Worm (Caenorhabditis elegans) whole organism, L2 larva: ENCODE results near the gene W06E11.1.

Experiments used
- C34F6.9 ChIP-seq: fragments of 150-350 bp; optimal IDR thresholded peaks from 2 replicates; lab custom pipeline; 2014; ENCODE audit warnings: missing biosample characterization, missing genetic modification characterization
- R02D3.7 ChIP-seq: fragments of 150-350 bp; optimal IDR thresholded peaks from 2 replicates; lab custom pipeline; 2014; ENCODE audit warnings: missing biosample characterization, missing genetic modification characterization
- ZK546.5 ChIP-seq: sonication (generic microtip); optimal IDR thresholded peaks from 2 replicates; lab custom pipeline; 2017; ENCODE audit warnings: missing biosample characterization, missing genetic modification characterization
- alr-1 ChIP-seq: fragments of 150-350 bp; optimal IDR thresholded peaks from 2 replicates; lab custom pipeline; 2014; ENCODE audit warnings: missing biosample characterization, missing genetic modification characterization
- aly-2 ChIP-seq: fragments of 150-350 bp; optimal IDR thresholded peaks from 2 replicates; lab custom pipeline; 2014; ENCODE audit warnings: missing biosample characterization, missing genetic modification characterization
- ama-1 ChIP-seq: fragments of 150-350 bp; optimal IDR thresholded peaks from 2 replicates; lab custom pipeline; 2018; ENCODE audit warnings: inconsistent platforms
- blmp-1 ChIP-seq: sonication (generic microtip); optimal IDR thresholded peaks from 2 replicates; lab custom pipeline; 2017; ENCODE audit warnings: missing genetic modification characterization, mild to moderate bottlenecking, missing compliant biosample characterization, antibody characterized with exemption, moderate library complexity; ENCODE audit not compliant: insufficient read depth
- ceh-16 ChIP-seq: fragments of 150-350 bp; optimal IDR thresholded peaks from 2 replicates; lab custom pipeline; 2014; ENCODE audit warnings: missing biosample characterization, missing genetic modification characterization
- crh-2 ChIP-seq: sonication (generic microtip); optimal IDR thresholded peaks from 2 replicates; lab custom pipeline; 2017; ENCODE audit warnings: missing biosample characterization, missing genetic modification characterization
- dmd-4 ChIP-seq: sonication (generic microtip); optimal IDR thresholded peaks from 2 replicates; lab custom pipeline; 2017; ENCODE audit warnings: missing biosample characterization, missing genetic modification characterization
- egl-27 ChIP-seq: sonication (generic microtip); optimal IDR thresholded peaks from 3 replicates; lab custom pipeline; 2017; ENCODE audit warnings: missing biosample characterization, missing genetic modification reagents, missing genetic modification characterization
- elt-1 ChIP-seq: fragments of 150-350 bp; optimal IDR thresholded peaks from 2 replicates; lab custom pipeline; 2014; ENCODE audit warnings: missing biosample characterization, missing genetic modification characterization
- elt-3 ChIP-seq: sonication (generic microtip); optimal IDR thresholded peaks from 2 replicates; lab custom pipeline; 2017; ENCODE audit warnings: missing biosample characterization, missing genetic modification characterization
- fos-1 ChIP-seq: fragments of 150-350 bp; optimal IDR thresholded peaks from 2 replicates; lab custom pipeline; 2014; ENCODE audit warnings: missing biosample characterization, missing genetic modification characterization
- gmeb-1 ChIP-seq: fragments of 150-350 bp; optimal IDR thresholded peaks from 2 replicates; lab custom pipeline; 2014; ENCODE audit warnings: missing biosample characterization, missing genetic modification characterization
- lin-13 ChIP-seq: fragments of 150-350 bp; optimal IDR thresholded peaks from 2 replicates; lab custom pipeline; 2014; ENCODE audit warnings: missing biosample characterization, missing genetic modification reagents, missing genetic modification characterization
- lin-39 ChIP-seq: fragments of 150-350 bp; optimal IDR thresholded peaks from 2 replicates; lab custom pipeline; 2014; ENCODE audit warnings: missing biosample characterization, missing genetic modification reagents, missing genetic modification characterization
- lsy-2 ChIP-seq, 2 experiments: fragments of 150-350 bp in 1 of 2; sonication (generic microtip) in 1 of 2; optimal IDR thresholded peaks; 2 replicates each; lab custom pipeline; 2014 to 2017; ENCODE audit warnings: missing biosample characterization in 2 of 2, missing genetic modification characterization in 2 of 2
- mab-5 ChIP-seq: fragments of 150-350 bp; optimal IDR thresholded peaks from 2 replicates; lab custom pipeline; 2014; ENCODE audit warnings: missing biosample characterization, missing genetic modification characterization
- mbf-1 ChIP-seq: sonication (generic microtip); optimal IDR thresholded peaks from 2 replicates; lab custom pipeline; 2017; ENCODE audit warnings: missing biosample characterization, missing genetic modification characterization
- nhr-10 ChIP-seq: sonication (generic microtip); optimal IDR thresholded peaks from 2 replicates; lab custom pipeline; 2017; ENCODE audit warnings: missing biosample characterization, missing genetic modification characterization
- nhr-11 ChIP-seq: fragments of 150-350 bp; optimal IDR thresholded peaks from 2 replicates; lab custom pipeline; 2014; ENCODE audit warnings: missing biosample characterization, missing genetic modification characterization
- nhr-12 ChIP-seq: fragments of 150-350 bp; optimal IDR thresholded peaks from 2 replicates; lab custom pipeline; 2014; ENCODE audit warnings: missing biosample characterization, missing genetic modification characterization
- nhr-129 ChIP-seq: fragments of 150-350 bp; optimal IDR thresholded peaks from 2 replicates; lab custom pipeline; 2014; ENCODE audit warnings: missing biosample characterization, missing genetic modification characterization
- nhr-25 ChIP-seq: fragments of 150-350 bp; sonication (generic microtip); optimal IDR thresholded peaks from 3 replicates; lab custom pipeline; 2014; ENCODE audit warnings: missing biosample characterization, missing genetic modification characterization
- nhr-77 ChIP-seq: fragments of 150-350 bp; optimal IDR thresholded peaks from 2 replicates; lab custom pipeline; 2014; ENCODE audit warnings: missing biosample characterization, missing genetic modification characterization
- peb-1 ChIP-seq: fragments of 150-350 bp; optimal IDR thresholded peaks from 2 replicates; lab custom pipeline; 2014; ENCODE audit warnings: missing biosample characterization, missing genetic modification characterization
- sem-4 ChIP-seq: fragments of 150-350 bp; optimal IDR thresholded peaks from 2 replicates; lab custom pipeline; 2014; ENCODE audit warnings: missing biosample characterization, missing genetic modification reagents, missing genetic modification characterization
- skn-1 ChIP-seq: sonication (generic microtip); optimal IDR thresholded peaks from 2 replicates; lab custom pipeline; 2017; ENCODE audit warnings: missing biosample characterization, missing genetic modification characterization
- sma-3 ChIP-seq: sonication (generic microtip); optimal IDR thresholded peaks from 2 replicates; lab custom pipeline; 2016; ENCODE audit warnings: missing genetic modification reagents, missing genetic modification characterization, missing compliant biosample characterization
- sma-9 ChIP-seq, 2 experiments: fragments of 150-350 bp in 1 of 2; sonication (generic microtip) in 1 of 2; optimal IDR thresholded peaks; 2 replicates each; lab custom pipeline; 2014 to 2016; ENCODE audit warnings: missing genetic modification characterization in 2 of 2, mild to moderate bottlenecking in 1 of 2, missing biosample characterization in 1 of 2, missing compliant biosample characterization in 1 of 2, missing genetic modification reagents in 1 of 2, moderate library complexity in 1 of 2
- snpc-4 ChIP-seq: fragments of 150-350 bp; optimal IDR thresholded peaks from 2 replicates; lab custom pipeline; 2014; ENCODE audit warnings: missing biosample characterization, missing genetic modification characterization
- unc-39 ChIP-seq: fragments of 150-350 bp; optimal IDR thresholded peaks from 2 replicates; lab custom pipeline; 2014; ENCODE audit warnings: missing biosample characterization, missing genetic modification characterization
- unc-55 ChIP-seq: fragments of 150-350 bp; sonication (generic microtip); optimal IDR thresholded peaks from 3 replicates; lab custom pipeline; 2014; ENCODE audit warnings: missing biosample characterization, missing genetic modification reagents, missing genetic modification characterization
- unc-62 ChIP-seq: fragments of 150-350 bp; optimal IDR thresholded peaks from 2 replicates; lab custom pipeline; 2014; ENCODE audit warnings: missing biosample characterization, missing genetic modification reagents, missing genetic modification characterization
- zag-1 ChIP-seq: fragments of 150-350 bp; optimal IDR thresholded peaks from 2 replicates; lab custom pipeline; 2014; ENCODE audit warnings: missing biosample characterization, missing genetic modification characterization
- ztf-1 ChIP-seq: fragments of 200-800 bp; sonication (Bioruptor generic); conservative IDR thresholded peaks from 2 replicates; pipeline ENCODE4 v1.3.6; 2022; ENCODE audit warnings: missing genetic modification characterization, missing compliant biosample characterization

W06E11.1 gene

DNA sequence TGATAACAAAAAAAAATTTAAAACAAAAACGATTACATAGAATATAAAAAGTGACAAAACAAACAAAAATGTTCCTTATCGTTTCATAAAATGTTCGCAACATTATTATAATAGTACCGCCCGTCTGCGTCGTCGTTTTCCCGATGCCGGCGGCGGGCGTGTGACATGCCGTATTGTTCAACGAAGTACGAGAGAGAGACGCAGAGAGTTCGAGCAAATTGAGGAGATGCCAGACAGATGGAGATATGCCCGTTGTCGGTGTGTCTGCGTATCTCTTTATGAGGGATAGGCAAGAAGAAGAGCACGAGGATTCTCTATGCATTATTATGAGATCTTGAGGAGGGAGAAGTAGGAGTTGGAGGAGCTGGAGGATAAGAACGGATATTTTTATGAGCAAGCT, 18.1 kb upstream of the W06E11.1 start (continued):
- TF ChIP-seq crh-2 (peak; percentile 92), nhr-77 (tag; lab: Kevin White, UChicago) (no peak), mbf-1 (tag; lab: Kevin White, UChicago) (no peak), dmd-4 (no peak), sem-4 (peak; percentile 51), peb-1 (peak; percentile 94), skn-1 (tag; lab: Kevin White, UChicago) (no peak), elt-1 (tag; lab: Kevin White, UChicago) (no peak), lin-39 (no peak), aly-2 (tag; lab: Kevin White, UChicago) (no peak), elt-3 (tag; lab: Kevin White, UChicago) (no peak), nhr-11 (tag; lab: Kevin White, UChicago) (no peak), alr-1 (tag; lab: Kevin White, UChicago) (peak; percentile 65), unc-62 (no peak), unc-55 (peak; percentile 88)
- TF ChIP-seq, all 48 proteins: peak for 27

DNA sequence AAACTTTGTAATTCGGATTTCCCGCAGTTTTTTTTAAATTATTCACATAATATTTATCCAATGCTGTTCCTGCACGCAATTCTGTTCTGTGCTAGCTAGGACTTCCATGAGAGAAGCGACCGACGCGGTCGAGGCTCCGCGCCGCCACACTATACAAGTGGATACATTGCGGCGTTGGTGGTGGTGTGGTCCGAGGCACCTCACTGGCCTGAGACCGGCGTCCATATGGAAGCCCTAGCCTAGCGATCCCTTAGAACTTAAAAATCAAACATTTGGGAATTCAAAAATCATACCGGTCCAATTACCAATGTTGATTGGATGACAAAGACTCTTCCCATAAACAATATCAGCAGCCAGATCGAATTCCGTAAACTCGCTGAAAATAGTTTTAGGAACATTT, 15.8 kb upstream of the W06E11.1 start:
- TF ChIP-seq mbf-1 (tag; lab: Kevin White, UChicago) (no peak), blmp-1 (tag; lab: Kevin White, UChicago) (no peak), sma-3 (no peak), egl-27 (tag; lab: Kevin White, UChicago) (no peak), alr-1 (tag; lab: Kevin White, UChicago) (no peak)
- TF ChIP-seq, all 48 proteins: peak for 0

DNA sequence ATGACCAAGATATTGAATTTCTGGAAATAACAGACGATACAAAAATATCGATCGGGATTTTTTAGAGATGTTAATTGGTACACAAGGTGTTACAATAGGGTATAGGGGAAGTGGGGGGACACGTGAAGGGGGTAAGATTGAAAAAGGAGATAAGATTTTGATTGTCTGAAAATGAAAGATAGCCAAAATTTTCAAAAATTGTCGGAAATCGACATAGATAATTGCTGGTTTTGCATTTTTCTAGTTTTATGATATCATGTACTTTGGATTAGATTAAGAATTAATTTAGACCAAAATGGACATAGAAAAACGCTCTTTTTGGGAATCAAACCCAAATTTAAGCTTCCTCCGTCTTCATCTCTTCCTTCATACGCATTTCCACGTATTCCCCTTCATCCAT, 14.0 kb upstream of the W06E11.1 start, which contains the start of gene T19C3.5:
Gene T19C3.5 (minus strand): TSS at position 101 of the 400 bp plus-strand sequence.
- TF ChIP-seq egl-27 (tag; lab: Kevin White, UChicago) = no peak

DNA sequence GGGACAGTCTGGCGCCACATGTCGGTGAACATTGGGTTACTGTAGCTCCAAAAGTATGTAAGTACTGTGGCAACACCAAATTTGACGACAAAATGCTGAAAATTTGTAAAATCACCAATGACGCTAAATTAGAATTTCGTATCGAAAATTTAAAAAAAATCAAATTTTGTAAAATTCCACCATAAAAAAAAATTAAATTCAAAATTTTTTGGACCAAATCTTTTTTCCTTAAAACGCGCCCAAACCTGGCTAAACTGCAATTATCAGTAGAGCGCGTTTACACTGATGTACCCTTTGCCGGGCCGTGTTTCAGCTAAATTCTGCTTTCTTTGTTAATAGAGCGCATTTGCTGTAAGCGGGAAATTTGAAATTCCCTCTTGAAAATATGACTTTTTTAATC, 10.4 kb upstream of the W06E11.1 start, which contains the start of gene T19C3.6:
Gene T19C3.6 (minus strand): TSS at position 101 of the 400 bp plus-strand sequence.
- no peak for TF ChIP-seq nhr-12 (tag; lab: Kevin White, UChicago)
- no peak for TF ChIP-seq ama-1
- no peak for TF ChIP-seq gmeb-1
- TF ChIP-seq mab-5 (tag; lab: Kevin White, UChicago) = no peak
- no peak for TF ChIP-seq blmp-1 (tag; lab: Kevin White, UChicago)
- no peak for TF ChIP-seq mbf-1 (tag; lab: Kevin White, UChicago)
- no peak for TF ChIP-seq nhr-25 (tag; lab: Kevin White, UChicago)
- TF ChIP-seq ZK546.5 (tag; lab: Kevin White, UChicago) = no peak
- no peak for TF ChIP-seq nhr-10 (tag; lab: Kevin White, UChicago)
- no peak for TF ChIP-seq elt-3 (tag; lab: Kevin White, UChicago)
- TF ChIP-seq unc-55 = no peak
- TF ChIP-seq R02D3.7 (tag; lab: Kevin White, UChicago) = no peak
- TF ChIP-seq, all 48 proteins: peak for 0

- TF ChIP-seq nhr-25 (tag; lab: Kevin White, UChicago) = peak; percentile 13
- TF ChIP-seq nhr-77 (tag; lab: Kevin White, UChicago) = no peak
- TF ChIP-seq gmeb-1 = peak; percentile 33
- TF ChIP-seq snpc-4 = no peak
- TF ChIP-seq crh-2 = peak; percentile 18
- peak; percentile 41 for TF ChIP-seq unc-55
- TF ChIP-seq egl-27 (tag; lab: Kevin White, UChicago) = no peak
- no peak for TF ChIP-seq nhr-11 (tag; lab: Kevin White, UChicago)
- TF ChIP-seq lin-13 (GFP tag; lab: Kevin White, UChicago) = no peak
- no peak for TF ChIP-seq ceh-16 (tag; lab: Kevin White, UChicago)
- peak; percentile 42 to 44 for TF ChIP-seq lsy-2 (tag; optimal IDR thresholded peaks at IDR 0.05; lab: Kevin White, UChicago)
- TF ChIP-seq zag-1 (tag; lab: Kevin White, UChicago) = no peak
- TF ChIP-seq C34F6.9 (tag; lab: Kevin White, UChicago) = peak; percentile 70
Observed at ce11 chrIII:634618-635017, 7.2 kb upstream of the W06E11.1 start, which contains the start of gene fem-2. Gene fem-2, minus strand, starts transcription at chrIII:634626.

ce11 chrIII:636067-636466, 5.8 kb upstream of the W06E11.1 start, which contains the start of gene T19C3.7:
Gene T19C3.7, minus strand, starts transcription at chrIII:636167.
- TF ChIP-seq alr-1 (tag; lab: Kevin White, UChicago) (no peak), lin-13 (GFP tag; lab: Kevin White, UChicago) (no peak), unc-39 (tag; lab: Kevin White, UChicago) (no peak), peb-1 (no peak), egl-27 (tag; lab: Kevin White, UChicago) (no peak), ztf-1 (GFP tag; lab: Robert Waterston, UW) (no peak), fos-1 (tag; lab: Kevin White, UChicago) (no peak), mab-5 (tag; lab: Kevin White, UChicago) (no peak), sma-9 (GFP tag; optimal IDR thresholded peaks at IDR 0.05; lab: Kevin White, UChicago) (no peak), sma-9 (tag; optimal IDR thresholded peaks at IDR 0.05; lab: Kevin White, UChicago) (no peak), lsy-2 (tag; optimal IDR thresholded peaks at IDR 0.05; lab: Kevin White, UChicago) (no peak), sem-4 (no peak), nhr-129 (tag; lab: Kevin White, UChicago) (no peak), lin-39 (no peak)
- TF ChIP-seq, all 48 proteins: peak for 0
